Fruit fly (Drosophila melanogaster) whole organism, prepupa: Measurements from ENCODE around the gene osp.

ENCODE experiments used
- CG10669 ChIP-seq: fragments of 200-800 bp; sonication (Bioruptor generic); optimal IDR thresholded peaks from 3 replicates; lab custom pipeline; 2018; ENCODE audit warnings: missing biosample characterization, mild to moderate bottlenecking, missing genetic modification characterization, moderate library complexity
- CG16779 ChIP-seq: fragments of 200-800 bp; sonication (Bioruptor generic); optimal IDR thresholded peaks from 3 replicates; lab custom pipeline; 2017; ENCODE audit warnings: missing biosample characterization, mild to moderate bottlenecking, missing genetic modification characterization
- CG8119 ChIP-seq: fragments of 200-800 bp; sonication (Bioruptor generic); IDR thresholded peaks from 3 replicates; pipeline ENCODE4 v1.3.6; 2022; ENCODE audit warnings: missing biosample characterization, missing genetic modification characterization
- Met ChIP-seq: fragments of 200-800 bp; sonication (Bioruptor generic); optimal IDR thresholded peaks from 3 replicates; lab custom pipeline; 2016; ENCODE audit warnings: missing biosample characterization, missing genetic modification characterization
- Smox ChIP-seq: fragments of 200-800 bp; sonication (Bioruptor generic); optimal IDR thresholded peaks from 3 replicates; lab custom pipeline; 2016; ENCODE audit warnings: missing biosample characterization, missing genetic modification characterization

DNA sequence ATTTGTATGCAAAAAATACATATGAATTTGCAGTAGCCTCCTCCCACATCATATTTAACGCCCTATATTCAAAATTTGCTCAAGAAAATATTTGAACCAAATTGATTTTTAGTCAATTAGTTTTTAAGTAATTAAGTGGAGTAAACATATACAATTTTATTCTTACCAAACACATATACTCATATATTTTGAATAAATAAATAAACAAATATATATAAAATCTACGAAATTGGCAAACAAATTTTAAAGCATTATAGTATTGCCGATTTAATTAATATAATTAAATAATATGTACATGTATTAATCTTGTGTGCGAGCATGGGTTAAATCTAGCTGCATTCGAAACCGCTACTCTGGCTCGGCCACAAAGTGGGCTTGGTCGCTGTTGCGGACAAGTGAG, 74.7 kb downstream of the osp start:
- TF ChIP-seq CG16779 (tag; lab: Kevin White, UChicago): no peak
- peak; percentile 49; the same call in 2 of the 3 replicates for TF ChIP-seq CG8119 (GFP tag; lab: Robert Waterston, UW)
- TF ChIP-seq Smox (GFP tag; lab: Kevin White, UChicago): no peak
- no peak for TF ChIP-seq CG10669 (GFP tag; lab: Kevin White, UChicago)
- TF ChIP-seq Met: no peak
